Fruit fly (Drosophila melanogaster) ovary, adult (tissue): Measurements from ENCODE around the gene Vm26Aa.

Source experiments
- CG17801 ChIP-seq: fragments of 200-800 bp; optimal IDR thresholded peaks from 2 replicates; lab custom pipeline; 2019; ENCODE audit warnings: missing biosample characterization, mild to moderate bottlenecking, missing genetic modification characterization, moderate library complexity; ENCODE audit not compliant: partially characterized antibody

Vm26Aa gene

dm6 chr2L:5979957-5980861 is 20.1 kb upstream of the Vm26Aa start:
- peak; percentile 70 for TF ChIP-seq CG17801 (GFP tag; lab: Kevin White, UChicago)

- TF ChIP-seq CG17801 (GFP tag; lab: Kevin White, UChicago), result no peak
Observed at dm6 chr2L:5979055-5979399, 18.9 kb upstream of the Vm26Aa start.

dm6 chr2L:5978333-5979054 is 18.4 kb upstream of the Vm26Aa start:
- TF ChIP-seq CG17801 (GFP tag; lab: Kevin White, UChicago), result no peak

- no peak for TF ChIP-seq CG17801 (GFP tag; lab: Kevin White, UChicago)
Observed at dm6 chr2L:5977729-5978078, 17.6 kb upstream of the Vm26Aa start.

- no peak for TF ChIP-seq CG17801 (GFP tag; lab: Kevin White, UChicago)
Observed at dm6 chr2L:5977070-5977728, 17.1 kb upstream of the Vm26Aa start.

dm6 chr2L:5975601-5976000 is 15.5 kb upstream of the Vm26Aa start:
- no peak for TF ChIP-seq CG17801 (GFP tag; lab: Kevin White, UChicago)

- no peak for TF ChIP-seq CG17801 (GFP tag; lab: Kevin White, UChicago)
Observed at dm6 chr2L:5975025-5975539, 14.9 kb upstream of the Vm26Aa start.

- no peak for TF ChIP-seq CG17801 (GFP tag; lab: Kevin White, UChicago)
Observed at dm6 chr2L:5974122-5974521, 14.0 kb upstream of the Vm26Aa start.

- no peak for TF ChIP-seq CG17801 (GFP tag; lab: Kevin White, UChicago)
Observed at dm6 chr2L:5972588-5973236, 12.6 kb upstream of the Vm26Aa start.

dm6 chr2L:5972005-5972404 is 11.9 kb upstream of the Vm26Aa start:
- TF ChIP-seq CG17801 (GFP tag; lab: Kevin White, UChicago), result peak; percentile 0

- TF ChIP-seq CG17801 (GFP tag; lab: Kevin White, UChicago), result no peak
Observed at dm6 chr2L:5971093-5971808, 11.1 kb upstream of the Vm26Aa start.

dm6 chr2L:5969559-5969958 is 9.4 kb upstream of the Vm26Aa start, which contains the start of gene Ucp4B:
Ucp4B (plus strand) TSS chr2L:5969859.
- no peak for TF ChIP-seq CG17801 (GFP tag; lab: Kevin White, UChicago)

- peak; percentile 40 for TF ChIP-seq CG17801 (GFP tag; lab: Kevin White, UChicago)
Observed at dm6 chr2L:5967702-5968616, 7.8 kb upstream of the Vm26Aa start, which contains the start of the genes CG13992 and Ucp4C. CG13992 (minus strand) TSS chr2L:5967752. Ucp4C (plus strand) TSS chr2L:5968566.
